Fruit fly (Drosophila melanogaster) ovary, adult (tissue): ENCODE data around the gene CG13887.

Experiments
- CG17801 ChIP-seq: fragments of 200-800 bp; optimal IDR thresholded peaks from 2 replicates; lab custom pipeline; 2019; ENCODE audit warnings: missing biosample characterization, mild to moderate bottlenecking, missing genetic modification characterization, moderate library complexity; ENCODE audit not compliant: partially characterized antibody

Gene CG13887

dm6 chr3L:808725-809537 is 28.7 kb upstream of the CG13887 start:
- no peak for TF ChIP-seq CG17801

- TF ChIP-seq CG17801 = no peak
These were observed 28.2 kb upstream of the CG13887 start for dm6 chr3L:809538-809805.

dm6 chr3L:810038-810644 is 27.5 kb upstream of the CG13887 start:
- TF ChIP-seq CG17801 = no peak

dm6 chr3L:811816-812215 is 25.8 kb upstream of the CG13887 start:
- TF ChIP-seq CG17801 = no peak

- no peak for TF ChIP-seq CG17801
These were observed 24.3 kb upstream of the CG13887 start for dm6 chr3L:813229-813837.

- no peak for TF ChIP-seq CG17801
These were observed 23.8 kb upstream of the CG13887 start for dm6 chr3L:813911-814310.

- TF ChIP-seq CG17801 = no peak
These were observed 22.1 kb upstream of the CG13887 start for dm6 chr3L:815234-816200.

- TF ChIP-seq CG17801 = no peak
These were observed 20.0 kb upstream of the CG13887 start for dm6 chr3L:817708-818107.

dm6 chr3L:818438-819138 is 19.1 kb upstream of the CG13887 start:
- TF ChIP-seq CG17801 = no peak

dm6 chr3L:819297-819886 is 18.3 kb upstream of the CG13887 start:
- TF ChIP-seq CG17801 = no peak

dm6 chr3L:820332-820731 is 17.3 kb upstream of the CG13887 start:
- TF ChIP-seq CG17801 = peak; percentile 64

- TF ChIP-seq CG17801 = no peak
These were observed 16.6 kb upstream of the CG13887 start for dm6 chr3L:820975-821598.

- no peak for TF ChIP-seq CG17801
These were observed 15.7 kb upstream of the CG13887 start for dm6 chr3L:821951-822350.

dm6 chr3L:822619-823018 is 15.0 kb upstream of the CG13887 start:
- TF ChIP-seq CG17801 = no peak

dm6 chr3L:823597-823996 is 14.1 kb upstream of the CG13887 start:
- TF ChIP-seq CG17801 = peak; percentile 8
